Worm (Caenorhabditis elegans) whole organism, L1 larva: Measurements from ENCODE around the gene lir-3.

Source experiments
- fos-1 ChIP-seq: fragments of 150-350 bp; optimal IDR thresholded peaks from 2 replicates; lab custom pipeline; 2014; ENCODE audit warnings: missing biosample characterization, missing genetic modification characterization
- nhr-12 ChIP-seq: sonication (generic microtip); optimal IDR thresholded peaks from 2 replicates; lab custom pipeline; 2017; ENCODE audit warnings: missing biosample characterization, missing genetic modification characterization
- nhr-28 ChIP-seq: fragments of 150-350 bp; optimal IDR thresholded peaks from 2 replicates; lab custom pipeline; 2014; ENCODE audit warnings: missing biosample characterization, missing genetic modification characterization
- zag-1 ChIP-seq: fragments of 150-350 bp; optimal IDR thresholded peaks from 2 replicates; lab custom pipeline; 2014; ENCODE audit warnings: missing biosample characterization, missing genetic modification characterization

ce11 chrII:11192488-11192887, 7.9 kb upstream of the lir-3 start:
- TF ChIP-seq zag-1 (tag; lab: Kevin White, UChicago) (no peak), nhr-28 (no peak), nhr-12 (tag; lab: Kevin White, UChicago) (no peak), fos-1 (tag; lab: Kevin White, UChicago) (no peak)
